Worm (Caenorhabditis elegans): ENCODE data around the gene clec-198.

ce11 chrIV:17383046-17383445 is 36.1 kb downstream of the clec-198 start, which contains the start of gene C30H6.12:
- TF ChIP-seq mdl-1 (tag; optimal IDR thresholded peaks at IDR 0.05) (no peak), ztf-11 (tag; optimal IDR thresholded peaks at IDR 0.05) (no peak), lin-35 (GFP tag; optimal IDR thresholded peaks at IDR 0.05) (no peak), nhr-12 (tag; optimal IDR thresholded peaks at IDR 0.05) (no peak), zag-1 (tag; optimal IDR thresholded peaks at IDR 0.05) (no peak), vab-15 (tag; optimal IDR thresholded peaks at IDR 0.05) (no peak), unc-130 (tag; optimal IDR thresholded peaks at IDR 0.05) (no peak), fkh-8 (tag; optimal IDR thresholded peaks at IDR 0.05) (no peak), ama-1 (optimal IDR thresholded peaks at IDR 0.05) (no peak), jun-1 (tag; optimal IDR thresholded peaks at IDR 0.05) (no peak), irx-1 (tag; optimal IDR thresholded peaks at IDR 0.05) (no peak), ceh-63 (GFP tag; optimal IDR thresholded peaks at IDR 0.05) (no peak), skn-1 (tag; optimal IDR thresholded peaks at IDR 0.05) (no peak)
